Worm (Caenorhabditis elegans) whole organism, L4/young adult: ENCODE data around the gene col-174.

Experiments
- dao-5 ChIP-seq: sonication (generic microtip); optimal IDR thresholded peaks from 2 replicates; lab custom pipeline; 2016; ENCODE audit warnings: missing genotype, missing genetic modification characterization, moderate library complexity, missing compliant biosample characterization
- him-1 ChIP-seq: sonication (generic microtip); optimal IDR thresholded peaks from 2 replicates; lab custom pipeline; 2016; ENCODE audit warnings: missing genotype, missing genetic modification reagents, missing genetic modification characterization, missing compliant biosample characterization

- no peak for TF ChIP-seq him-1
- TF ChIP-seq dao-5 (tag; lab: Kevin White, UChicago), result no peak
Measured at ce11 chrX:7565005-7565404, 18.4 kb downstream of the col-174 start, which contains the start of gene vps-52.
